Fruit fly (Drosophila melanogaster) whole organism, embryonic: ENCODE data around the gene EMC6.

Experiments
- Awh ChIP-seq: fragments of 200-800 bp; sonication (Bioruptor generic); IDR thresholded peaks from 2 replicates; pipeline ENCODE4, ENCODE4 v1.3.6; 2022; ENCODE audit warnings: missing biosample characterization, missing genetic modification characterization
- B-H2 ChIP-seq: fragments of 200-800 bp; sonication (Bioruptor generic); optimal IDR thresholded peaks from 2 replicates; lab custom pipeline; 2018; ENCODE audit warnings: missing biosample characterization, mild to moderate bottlenecking, missing genetic modification characterization
- Bgb ChIP-seq: fragments of 200-800 bp; sonication (Bioruptor generic); IDR thresholded peaks from 2 replicates; pipeline ENCODE4 v1.3.6; 2022; ENCODE audit warnings: missing biosample characterization, missing genetic modification characterization; ENCODE audit not compliant: partially characterized antibody
- CG10209 ChIP-seq: fragments of 200-800 bp; sonication (Bioruptor generic); optimal IDR thresholded peaks from 3 replicates; lab custom pipeline; 2017; ENCODE audit warnings: missing biosample characterization, mild to moderate bottlenecking, missing genetic modification characterization, missing genetic modification reagents
- CG11247 ChIP-seq: fragments of 200-800 bp; sonication (Bioruptor generic); IDR thresholded peaks from 2 replicates; pipeline ENCODE4 v1.3.6; 2022; ENCODE audit warnings: missing biosample characterization, missing genetic modification characterization
- CG11560 ChIP-seq: fragments of 200-800 bp; sonication (Bioruptor generic); IDR thresholded peaks from 3 replicates; pipeline ENCODE4 v1.3.6; 2022; ENCODE audit warnings: missing biosample characterization, missing genetic modification characterization
- CG13287 ChIP-seq: fragments of 200-800 bp; sonication (Bioruptor generic); IDR thresholded peaks from 2 replicates; pipeline ENCODE4 v1.3.6; 2022; ENCODE audit warnings: missing biosample characterization, missing genetic modification characterization; ENCODE audit not compliant: partially characterized antibody
- CG14014 ChIP-seq: fragments of 200-800 bp; sonication (Bioruptor generic); IDR thresholded peaks from 2 replicates; pipeline ENCODE4 v1.3.6; 2022; ENCODE audit warnings: missing biosample characterization, missing genetic modification characterization
- CG15269 ChIP-seq: fragments of 200-800 bp; sonication (Bioruptor generic); optimal IDR thresholded peaks from 2 replicates; lab custom pipeline; 2018; ENCODE audit warnings: missing biosample characterization, mild to moderate bottlenecking, missing genetic modification characterization, moderate library complexity
- CG1602 ChIP-seq: fragments of 200-800 bp; sonication (Bioruptor generic); optimal IDR thresholded peaks from 3 replicates; lab custom pipeline; 2016; ENCODE audit warnings: missing biosample characterization, missing genetic modification characterization
- CG16813 ChIP-seq: fragments of 200-800 bp; sonication (Bioruptor generic); IDR thresholded peaks from 3 replicates; pipeline ENCODE4 v1.3.6; 2022; ENCODE audit warnings: missing biosample characterization, missing genetic modification characterization; ENCODE audit not compliant: partially characterized antibody
- CG18619 ChIP-seq: fragments of 200-800 bp; sonication (Bioruptor generic); optimal IDR thresholded peaks from 3 replicates; lab custom pipeline; 2017; ENCODE audit warnings: missing biosample characterization, mild to moderate bottlenecking, missing genetic modification characterization
- CG2116 ChIP-seq: fragments of 200-800 bp; sonication (Bioruptor generic); optimal IDR thresholded peaks from 3 replicates; lab custom pipeline; 2018; ENCODE audit warnings: missing biosample characterization, mild to moderate bottlenecking, missing genetic modification characterization
- CG2712 ChIP-seq: fragments of 200-800 bp; optimal IDR thresholded peaks from 3 replicates; lab custom pipeline; 2019; ENCODE audit warnings: missing biosample characterization, mild to moderate bottlenecking, missing genetic modification characterization, moderate library complexity
- CG30020 ChIP-seq: fragments of 200-800 bp; optimal IDR thresholded peaks from 2 replicates; lab custom pipeline; 2019; ENCODE audit warnings: missing biosample characterization, mild to moderate bottlenecking, missing genetic modification characterization, moderate library complexity
- CG30431 ChIP-seq: fragments of 200-800 bp; sonication (Bioruptor generic); optimal IDR thresholded peaks from 2 replicates; lab custom pipeline; 2017; ENCODE audit warnings: missing biosample characterization, missing genetic modification characterization
- CG31365 ChIP-seq: fragments of 200-800 bp; sonication (Bioruptor generic); optimal IDR thresholded peaks from 2 replicates; lab custom pipeline; 2018; ENCODE audit warnings: missing biosample characterization, mild to moderate bottlenecking, missing genetic modification characterization
- CG3163 ChIP-seq: fragments of 200-800 bp; sonication (Bioruptor generic); optimal IDR thresholded peaks from 3 replicates; lab custom pipeline; 2016; ENCODE audit warnings: missing biosample characterization, missing genetic modification characterization
- CG32532 ChIP-seq: fragments of 200-800 bp; sonication (Bioruptor generic); IDR thresholded peaks from 2 replicates; pipeline ENCODE4 v1.3.6; 2022; ENCODE audit warnings: missing biosample characterization, missing genetic modification characterization
- CG34224 ChIP-seq: fragments of 200-800 bp; sonication (Bioruptor generic); IDR thresholded peaks from 3 replicates; pipeline ENCODE4 v1.3.6; 2022; ENCODE audit warnings: missing biosample characterization, missing genetic modification characterization; ENCODE audit not compliant: partially characterized antibody
- CG4820 ChIP-seq: fragments of 200-800 bp; sonication (Bioruptor generic); optimal IDR thresholded peaks from 3 replicates; lab custom pipeline; 2016; ENCODE audit warnings: missing biosample characterization, missing genetic modification characterization
- CG4854 ChIP-seq: fragments of 200-800 bp; sonication (Bioruptor generic); optimal IDR thresholded peaks from 2 replicates; lab custom pipeline; 2016; ENCODE audit warnings: missing biosample characterization, missing genetic modification characterization, inconsistent platforms
- CG6813 ChIP-seq: fragments of 200-800 bp; sonication (Bioruptor generic); optimal IDR thresholded peaks from 2 replicates; lab custom pipeline; 2017; ENCODE audit warnings: missing biosample characterization, missing genetic modification characterization, mild to moderate bottlenecking, moderate library complexity, missing genetic modification reagents
- CG8924 ChIP-seq: fragments of 200-800 bp; optimal IDR thresholded peaks from 3 replicates; lab custom pipeline; 2019; ENCODE audit warnings: missing biosample characterization, mild to moderate bottlenecking, missing genetic modification characterization, moderate library complexity
- Dll ChIP-seq: fragments of 200-800 bp; sonication (Bioruptor generic); IDR thresholded peaks from 4 replicates; pipeline ENCODE4 v1.3.6; 2022; ENCODE audit warnings: missing biosample characterization, missing genetic modification characterization; ENCODE audit not compliant: partially characterized antibody
- Dref ChIP-seq: fragments of 200-800 bp; sonication (Bioruptor generic); IDR thresholded peaks from 2 replicates; pipeline ENCODE4 v1.3.6; 2022; ENCODE audit warnings: missing biosample characterization, missing genetic modification characterization
- Ets65A ChIP-seq: fragments of 200-800 bp; sonication (Bioruptor generic); peaks from one replicate; lab custom pipeline; 2016; ENCODE audit warnings: missing biosample characterization, missing genetic modification characterization
- Gug ChIP-seq: fragments of 200-800 bp; sonication (Bioruptor generic); IDR thresholded peaks from 4 replicates; pipeline ENCODE4 v1.3.6; 2022; ENCODE audit warnings: missing biosample characterization, missing genetic modification characterization
- HmgD ChIP-seq: fragments of 200-800 bp; sonication (Bioruptor generic); optimal IDR thresholded peaks from 3 replicates; lab custom pipeline; 2016; ENCODE audit warnings: missing biosample characterization, missing genetic modification characterization
- Hr51 ChIP-seq, 2 experiments: fragments of 200-800 bp; sonication (Bioruptor generic); optimal IDR thresholded peaks; 2 replicates in 1 of 2; 3 replicates in 1 of 2; lab custom pipeline; 2016 to 2018; ENCODE audit warnings: missing biosample characterization in 2 of 2, missing genetic modification characterization in 2 of 2, mild to moderate bottlenecking in 1 of 2, moderate library complexity in 1 of 2
- Lim3 ChIP-seq: fragments of 200-800 bp; sonication (Bioruptor generic); IDR thresholded peaks from 2 replicates; pipeline ENCODE4 v1.3.6; 2022; ENCODE audit warnings: missing biosample characterization, missing genetic modification characterization
- MESR4 ChIP-seq: fragments of 200-800 bp; sonication (Bioruptor generic); optimal IDR thresholded peaks from 2 replicates; lab custom pipeline; 2018; ENCODE audit warnings: missing biosample characterization, mild to moderate bottlenecking, missing genetic modification characterization, moderate library complexity
- Med ChIP-seq: fragments of 200-800 bp; sonication (Bioruptor generic); peaks from one replicate; lab custom pipeline; 2016; ENCODE audit warnings: missing biosample characterization, missing genetic modification characterization, mild to moderate bottlenecking, inconsistent platforms, moderate library complexity
- NfI ChIP-seq: fragments of 200-800 bp; sonication (Bioruptor generic); optimal IDR thresholded peaks from 3 replicates; lab custom pipeline; 2018; ENCODE audit warnings: missing biosample characterization, mild to moderate bottlenecking, missing genetic modification characterization, moderate library complexity
- PHDP ChIP-seq: fragments of 200-800 bp; sonication (Bioruptor generic); optimal IDR thresholded peaks from 3 replicates; lab custom pipeline; 2018; ENCODE audit warnings: missing biosample characterization, mild to moderate bottlenecking, missing genetic modification characterization, moderate library complexity
- Spps ChIP-seq: fragments of 200-800 bp; sonication (Bioruptor generic); optimal IDR thresholded peaks from 2 replicates; lab custom pipeline; 2018; ENCODE audit warnings: missing biosample characterization, mild to moderate bottlenecking, missing genetic modification characterization
- Xbp1 ChIP-seq: fragments of 200-800 bp; sonication (Bioruptor generic); optimal IDR thresholded peaks from 3 replicates; lab custom pipeline; 2016; ENCODE audit warnings: missing biosample characterization, mild to moderate bottlenecking, missing genetic modification characterization
- cas ChIP-seq: fragments of 200-800 bp; sonication (Bioruptor generic); IDR thresholded peaks from 2 replicates; pipeline ENCODE4 v1.3.6; 2022; ENCODE audit warnings: missing biosample characterization, missing genetic modification characterization
- crc ChIP-seq: fragments of 200-800 bp; sonication (Bioruptor generic); optimal IDR thresholded peaks from 2 replicates; lab custom pipeline; 2016; ENCODE audit warnings: missing biosample characterization, missing genetic modification characterization
- gsb-n ChIP-seq: fragments of 200-800 bp; sonication (Bioruptor generic); optimal IDR thresholded peaks from 3 replicates; lab custom pipeline; 2018; ENCODE audit warnings: missing biosample characterization, mild to moderate bottlenecking, missing genetic modification characterization
- hth ChIP-seq: fragments of >200 bp; optimal IDR thresholded peaks from 2 replicates; lab custom pipeline; 2017; ENCODE audit warnings: inconsistent platforms
- mld ChIP-seq: fragments of 200-800 bp; sonication (Bioruptor generic); IDR thresholded peaks from 3 replicates; pipeline ENCODE4 v1.3.6; 2022; ENCODE audit warnings: missing biosample characterization, missing genetic modification characterization; ENCODE audit not compliant: partially characterized antibody
- nom ChIP-seq: fragments of 200-800 bp; sonication (Bioruptor generic); optimal IDR thresholded peaks from 2 replicates; lab custom pipeline; 2017; ENCODE audit warnings: missing biosample characterization, missing genetic modification characterization, mild to moderate bottlenecking, moderate library complexity, missing genetic modification reagents
- psq ChIP-seq: fragments of 200-800 bp; sonication (Bioruptor generic); optimal IDR thresholded peaks from 2 replicates; lab custom pipeline; 2017; ENCODE audit warnings: missing biosample characterization, missing genetic modification characterization
- rib ChIP-seq: fragments of 200-800 bp; sonication (Bioruptor generic); IDR thresholded peaks from 2 replicates; pipeline ENCODE4 v1.3.6; 2022; ENCODE audit warnings: missing biosample characterization, missing genetic modification characterization
- row ChIP-seq: fragments of 200-800 bp; sonication (Bioruptor generic); IDR thresholded peaks from 3 replicates; pipeline ENCODE4 v1.3.6; 2022; ENCODE audit warnings: missing biosample characterization, missing genetic modification characterization
- stwl ChIP-seq: fragments of 200-800 bp; sonication (Bioruptor generic); optimal IDR thresholded peaks from 3 replicates; lab custom pipeline; 2018; ENCODE audit warnings: missing biosample characterization, mild to moderate bottlenecking, missing genetic modification characterization, moderate library complexity
- tgo ChIP-seq: fragments of 200-800 bp; sonication (Bioruptor generic); IDR thresholded peaks from 3 replicates; pipeline ENCODE4 v1.3.6; 2022; ENCODE audit warnings: missing biosample characterization, missing genetic modification characterization
- tio ChIP-seq: fragments of 200-800 bp; sonication (Bioruptor generic); optimal IDR thresholded peaks from 2 replicates; lab custom pipeline; 2017; ENCODE audit warnings: missing biosample characterization, missing genetic modification characterization, inconsistent platforms
- tna ChIP-seq: fragments of 200-800 bp; sonication (Bioruptor generic); IDR thresholded peaks from 2 replicates; pipeline ENCODE4 v1.3.6; 2022; ENCODE audit warnings: missing biosample characterization, missing genetic modification characterization; ENCODE audit not compliant: partially characterized antibody
- vnd ChIP-seq: fragments of 200-800 bp; sonication (Bioruptor generic); IDR thresholded peaks from 3 replicates; pipeline ENCODE4 v1.3.6; 2022; ENCODE audit warnings: missing biosample characterization, missing genetic modification characterization; ENCODE audit not compliant: partially characterized antibody

EMC6 gene

DNA sequence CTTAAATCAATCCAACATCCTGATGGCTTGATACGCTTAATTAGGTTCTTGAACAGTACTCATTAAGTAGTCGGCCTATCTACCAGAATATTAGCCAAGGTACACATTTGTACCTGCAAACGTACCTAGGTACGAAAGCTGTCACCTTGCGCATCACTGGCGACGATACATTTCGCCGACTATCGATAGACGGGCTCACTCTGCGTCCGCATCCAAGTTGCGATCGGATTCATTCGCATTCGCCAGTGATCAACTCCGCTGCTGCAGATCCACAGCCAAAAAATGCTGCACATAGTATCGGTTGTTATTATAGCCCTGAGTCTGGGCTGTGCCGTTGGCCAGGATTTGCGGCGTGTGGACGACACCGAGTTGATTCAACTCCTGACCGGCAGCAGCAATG lies 22.7 kb upstream of the EMC6 start, which contains the start of gene CG11790 (continued):
- peak; percentile 66 for TF ChIP-seq CG16813
- TF ChIP-seq CG2116: peak; percentile 59
- TF ChIP-seq Awh (GFP tag; lab: Robert Waterston, UW): no peak
- no peak for TF ChIP-seq CG8924 (tag; lab: Kevin White, UChicago)
- TF ChIP-seq Hr51 (GFP tag; optimal IDR thresholded peaks at IDR 0.05; lab: Kevin White, UChicago): no peak
- TF ChIP-seq CG3163 (GFP tag; lab: Kevin White, UChicago): no peak
- peak; percentile 77 for TF ChIP-seq CG34224 (GFP tag; lab: Robert Waterston, UW)
- TF ChIP-seq CG31365 (tag; lab: Kevin White, UChicago): no peak
- peak; percentile 4 for TF ChIP-seq PHDP (tag; lab: Kevin White, UChicago)
- TF ChIP-seq B-H2 (GFP tag; lab: Kevin White, UChicago): no peak
- TF ChIP-seq Dll (GFP tag; lab: Robert Waterston, UW): peak; percentile 84
- TF ChIP-seq nom (GFP tag; lab: Kevin White, UChicago): peak; percentile 45
- TF ChIP-seq row (GFP tag; lab: Robert Waterston, UW): peak; percentile 92
- no peak for TF ChIP-seq crc (GFP tag; lab: Kevin White, UChicago)
- TF ChIP-seq CG30020 (tag; lab: Kevin White, UChicago): no peak
- TF ChIP-seq Med (GFP tag; lab: Kevin White, UChicago): peak; percentile 80
- TF ChIP-seq psq (GFP tag; lab: Kevin White, UChicago): no peak
- no peak for TF ChIP-seq Xbp1 (GFP tag; lab: Kevin White, UChicago)
- no peak for TF ChIP-seq CG11560 (tag; lab: Robert Waterston, UW)
- no peak for TF ChIP-seq CG18619
- peak; percentile 88 for TF ChIP-seq CG13287 (GFP tag; lab: Robert Waterston, UW)
- TF ChIP-seq cas (GFP tag; lab: Robert Waterston, UW): no peak
- no peak for TF ChIP-seq Lim3 (GFP tag; lab: Robert Waterston, UW)
- no peak for TF ChIP-seq Spps (tag; lab: Kevin White, UChicago)
- peak; percentile 73 for TF ChIP-seq mld
- TF ChIP-seq hth (lab: Kevin White, UChicago): no peak
- peak; percentile 52 for TF ChIP-seq MESR4 (GFP tag; lab: Kevin White, UChicago)
- TF ChIP-seq gsb-n (tag; lab: Kevin White, UChicago): no peak
- TF ChIP-seq CG30431 (GFP tag; lab: Kevin White, UChicago): no peak
- no peak for TF ChIP-seq tgo (GFP tag; lab: Robert Waterston, UW)
- TF ChIP-seq Gug (GFP tag; lab: Robert Waterston, UW): no peak; the same call in 3 of the 4 replicates
- TF ChIP-seq CG32532 (GFP tag; lab: Robert Waterston, UW): peak; percentile 43; the same call in 1 of the 2 replicates
- TF ChIP-seq stwl (tag; lab: Kevin White, UChicago): peak; percentile 38
- no peak for TF ChIP-seq CG15269 (tag; lab: Kevin White, UChicago)
- no peak for TF ChIP-seq CG2712
- TF ChIP-seq Ets65A: peak; percentile 43
- TF ChIP-seq CG6813 (GFP tag; lab: Kevin White, UChicago): no peak
- no peak for TF ChIP-seq CG11247 (GFP tag; lab: Robert Waterston, UW)
- peak; percentile 12 for TF ChIP-seq NfI (GFP tag; lab: Kevin White, UChicago)
- peak; percentile 87 for TF ChIP-seq Bgb (GFP tag; lab: Robert Waterston, UW)
- no peak for TF ChIP-seq CG1602 (GFP tag; lab: Kevin White, UChicago)
- no peak for TF ChIP-seq CG4820 (GFP tag; lab: Kevin White, UChicago)
- TF ChIP-seq CG4854 (GFP tag; lab: Kevin White, UChicago): no peak
- TF ChIP-seq tna (GFP tag; lab: Robert Waterston, UW): peak; percentile 73
- no peak for TF ChIP-seq rib (GFP tag; lab: Robert Waterston, UW)
- 0 out of 2 replicates have a peak, but pooled peaks have one; percentile 26 for TF ChIP-seq CG14014 (GFP tag; lab: Robert Waterston, UW)
- TF ChIP-seq Dref (GFP tag; lab: Robert Waterston, UW): peak; percentile 80
- TF ChIP-seq CG10209: no peak
- no peak for TF ChIP-seq HmgD (GFP tag; lab: Kevin White, UChicago)
- no peak for TF ChIP-seq tio (GFP tag; lab: Kevin White, UChicago)
- TF ChIP-seq vnd (GFP tag; lab: Robert Waterston, UW): peak; percentile 65
